Worm (Caenorhabditis elegans) whole organism, L2 larva: ENCODE data around the gene clec-240.

ENCODE experiments used
- C34F6.9 ChIP-seq: fragments of 150-350 bp; optimal IDR thresholded peaks from 2 replicates; lab custom pipeline; 2014; ENCODE audit warnings: missing biosample characterization, missing genetic modification characterization
- Y55F3AM.14 ChIP-seq: fragments of 200-800 bp; sonication (Bioruptor generic); optimal IDR thresholded peaks from 2 replicates; lab custom pipeline; 2018; ENCODE audit warnings: mild to moderate bottlenecking, missing genetic modification characterization, missing compliant biosample characterization
- ZK546.5 ChIP-seq: sonication (generic microtip); optimal IDR thresholded peaks from 2 replicates; lab custom pipeline; 2017; ENCODE audit warnings: missing biosample characterization, missing genetic modification characterization
- alr-1 ChIP-seq: fragments of 150-350 bp; optimal IDR thresholded peaks from 2 replicates; lab custom pipeline; 2014; ENCODE audit warnings: missing biosample characterization, missing genetic modification characterization
- blmp-1 ChIP-seq: sonication (generic microtip); optimal IDR thresholded peaks from 2 replicates; lab custom pipeline; 2017; ENCODE audit warnings: missing genetic modification characterization, mild to moderate bottlenecking, missing compliant biosample characterization, antibody characterized with exemption, moderate library complexity; ENCODE audit not compliant: insufficient read depth
- ceh-82 ChIP-seq: fragments of 150-350 bp; optimal IDR thresholded peaks from 2 replicates; lab custom pipeline; 2014; ENCODE audit warnings: missing biosample characterization, missing genetic modification characterization
- crh-2 ChIP-seq: sonication (generic microtip); optimal IDR thresholded peaks from 2 replicates; lab custom pipeline; 2017; ENCODE audit warnings: missing biosample characterization, missing genetic modification characterization
- dmd-4 ChIP-seq: sonication (generic microtip); optimal IDR thresholded peaks from 2 replicates; lab custom pipeline; 2017; ENCODE audit warnings: missing biosample characterization, missing genetic modification characterization
- egl-27 ChIP-seq: sonication (generic microtip); optimal IDR thresholded peaks from 3 replicates; lab custom pipeline; 2017; ENCODE audit warnings: missing biosample characterization, missing genetic modification reagents, missing genetic modification characterization
- elt-3 ChIP-seq: sonication (generic microtip); optimal IDR thresholded peaks from 2 replicates; lab custom pipeline; 2017; ENCODE audit warnings: missing biosample characterization, missing genetic modification characterization
- fos-1 ChIP-seq: fragments of 150-350 bp; optimal IDR thresholded peaks from 2 replicates; lab custom pipeline; 2014; ENCODE audit warnings: missing biosample characterization, missing genetic modification characterization
- gmeb-1 ChIP-seq: fragments of 150-350 bp; optimal IDR thresholded peaks from 2 replicates; lab custom pipeline; 2014; ENCODE audit warnings: missing biosample characterization, missing genetic modification characterization
- lin-11 ChIP-seq: fragments of 150-350 bp; sonication (generic microtip); optimal IDR thresholded peaks from 2 replicates; lab custom pipeline; 2014; ENCODE audit warnings: missing biosample characterization, missing genetic modification characterization, inconsistent platforms, mixed read lengths
- lin-13 ChIP-seq: fragments of 150-350 bp; optimal IDR thresholded peaks from 2 replicates; lab custom pipeline; 2014; ENCODE audit warnings: missing biosample characterization, missing genetic modification reagents, missing genetic modification characterization
- lin-39 ChIP-seq: fragments of 150-350 bp; optimal IDR thresholded peaks from 2 replicates; lab custom pipeline; 2014; ENCODE audit warnings: missing biosample characterization, missing genetic modification reagents, missing genetic modification characterization
- lsy-2 ChIP-seq, 2 experiments: fragments of 150-350 bp in 1 of 2; sonication (generic microtip) in 1 of 2; optimal IDR thresholded peaks; 2 replicates each; lab custom pipeline; 2014 to 2017; ENCODE audit warnings: missing biosample characterization in 2 of 2, missing genetic modification characterization in 2 of 2
- mab-5 ChIP-seq: fragments of 150-350 bp; optimal IDR thresholded peaks from 2 replicates; lab custom pipeline; 2014; ENCODE audit warnings: missing biosample characterization, missing genetic modification characterization
- mbf-1 ChIP-seq: sonication (generic microtip); optimal IDR thresholded peaks from 2 replicates; lab custom pipeline; 2017; ENCODE audit warnings: missing biosample characterization, missing genetic modification characterization
- mdl-1 ChIP-seq, 2 experiments: fragments of 150-350 bp in 1 of 2; sonication (generic microtip) in 1 of 2; optimal IDR thresholded peaks; 2 replicates each; lab custom pipeline; 2017; ENCODE audit warnings: missing biosample characterization in 2 of 2, missing genetic modification characterization in 2 of 2
- nhr-12 ChIP-seq: fragments of 150-350 bp; optimal IDR thresholded peaks from 2 replicates; lab custom pipeline; 2014; ENCODE audit warnings: missing biosample characterization, missing genetic modification characterization
- nhr-129 ChIP-seq: fragments of 150-350 bp; optimal IDR thresholded peaks from 2 replicates; lab custom pipeline; 2014; ENCODE audit warnings: missing biosample characterization, missing genetic modification characterization
- nhr-21 ChIP-seq: fragments of 150-350 bp; optimal IDR thresholded peaks from 2 replicates; lab custom pipeline; 2014; ENCODE audit warnings: missing biosample characterization, missing genetic modification characterization
- nhr-23 ChIP-seq: fragments of 150-350 bp; optimal IDR thresholded peaks from 2 replicates; lab custom pipeline; 2014; ENCODE audit warnings: missing biosample characterization, missing genetic modification reagents, missing genetic modification characterization
- nhr-237 ChIP-seq: fragments of 150-350 bp; optimal IDR thresholded peaks from 2 replicates; lab custom pipeline; 2014; ENCODE audit warnings: missing biosample characterization, missing genetic modification characterization
- nhr-77 ChIP-seq: fragments of 150-350 bp; optimal IDR thresholded peaks from 2 replicates; lab custom pipeline; 2014; ENCODE audit warnings: missing biosample characterization, missing genetic modification characterization
- peb-1 ChIP-seq: fragments of 150-350 bp; optimal IDR thresholded peaks from 2 replicates; lab custom pipeline; 2014; ENCODE audit warnings: missing biosample characterization, missing genetic modification characterization
- unc-55 ChIP-seq: fragments of 150-350 bp; sonication (generic microtip); optimal IDR thresholded peaks from 3 replicates; lab custom pipeline; 2014; ENCODE audit warnings: missing biosample characterization, missing genetic modification reagents, missing genetic modification characterization
- zag-1 ChIP-seq: fragments of 150-350 bp; optimal IDR thresholded peaks from 2 replicates; lab custom pipeline; 2014; ENCODE audit warnings: missing biosample characterization, missing genetic modification characterization

clec-240 gene

DNA sequence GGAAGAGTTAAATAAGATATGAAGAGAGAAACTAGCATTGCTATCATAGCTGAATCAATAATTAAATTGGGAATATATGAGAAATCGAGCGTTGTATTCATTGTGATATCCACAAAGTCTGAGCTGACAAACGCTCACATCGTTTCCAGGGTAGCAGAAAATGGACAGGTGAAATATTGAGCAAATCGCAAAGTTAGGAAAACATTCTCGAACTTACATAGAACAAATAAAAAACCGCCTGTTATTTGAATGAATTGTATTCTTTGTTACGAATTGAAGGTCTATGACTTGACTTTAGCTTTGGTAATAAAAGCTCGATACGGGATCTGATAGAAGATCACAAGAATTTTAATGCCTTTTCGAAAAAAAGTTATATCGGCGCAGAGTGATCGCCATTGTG, 26.0 kb downstream of the clec-240 start, which contains the start of gene srz-94:
Gene srz-94 (minus strand): TSS at position 101 of the 400 bp plus-strand sequence.
- TF ChIP-seq peb-1 (no peak), C34F6.9 (no peak), nhr-23 (no peak)

DNA sequence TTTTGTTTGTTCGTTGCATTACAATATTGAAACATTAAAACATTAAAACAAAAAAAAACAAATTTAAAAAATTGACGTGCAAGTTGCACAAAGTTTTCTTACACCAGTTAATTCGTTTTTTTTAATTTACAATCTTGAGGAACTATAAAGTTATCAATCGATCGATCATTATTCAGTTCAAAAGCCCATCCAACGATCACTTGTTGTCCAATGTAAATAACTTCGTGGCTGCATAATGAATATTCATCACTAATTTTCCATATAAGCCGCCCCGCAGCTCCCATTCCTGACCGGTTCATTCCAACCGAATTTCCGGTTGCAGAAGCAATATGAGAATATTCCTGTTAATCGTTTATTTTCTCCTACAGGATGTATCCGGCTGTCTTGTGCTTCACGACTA, 32.4 kb downstream of the clec-240 start, which contains the start of gene hpo-33:
Gene hpo-33 (plus strand): TSS at position 301 of the 400 bp plus-strand sequence.
- no peak for TF ChIP-seq nhr-77 (tag; lab: Kevin White, UChicago)

DNA sequence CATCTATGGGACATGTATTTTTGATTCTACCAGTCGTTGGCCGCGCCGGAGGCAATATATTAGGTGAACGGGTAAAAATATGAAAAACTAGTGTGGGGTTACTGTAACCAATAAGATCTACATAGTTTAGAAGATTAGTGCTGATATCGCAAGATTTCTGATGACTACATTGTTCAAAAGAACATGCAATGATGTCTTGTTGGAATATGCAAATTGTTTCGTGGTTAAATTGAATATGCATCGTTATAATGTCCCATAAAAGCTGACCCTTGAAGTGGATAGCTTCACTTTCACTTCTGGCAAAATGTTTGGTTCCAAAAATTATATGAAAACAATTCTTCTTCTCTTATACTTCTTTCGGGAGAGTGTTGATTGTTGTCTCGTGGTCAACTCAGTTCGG, 34.7 kb downstream of the clec-240 start, which contains the start of gene F28B1.2:
Gene F28B1.2 (plus strand): TSS at position 301 of the 400 bp plus-strand sequence.
- TF ChIP-seq egl-27 (tag; lab: Kevin White, UChicago), result no peak
- no peak for TF ChIP-seq nhr-21
- TF ChIP-seq mdl-1 (tag; optimal IDR thresholded peaks at IDR 0.05; lab: Kevin White, UChicago), result no peak
- no peak for TF ChIP-seq mab-5 (tag; lab: Kevin White, UChicago)
- no peak for TF ChIP-seq fos-1 (tag; lab: Kevin White, UChicago)
- TF ChIP-seq nhr-12 (tag; lab: Kevin White, UChicago), result no peak
- TF ChIP-seq mbf-1 (tag; lab: Kevin White, UChicago), result no peak
- no peak for TF ChIP-seq ceh-82 (tag; lab: Kevin White, UChicago)
- TF ChIP-seq lin-39 (tag; lab: Kevin White, UChicago), result no peak
- no peak for TF ChIP-seq blmp-1 (tag; lab: Kevin White, UChicago)
- TF ChIP-seq elt-3 (tag; lab: Kevin White, UChicago), result no peak
- TF ChIP-seq nhr-129 (tag; lab: Kevin White, UChicago), result no peak
- TF ChIP-seq dmd-4, result no peak
- no peak for TF ChIP-seq lin-11 (tag; lab: Kevin White, UChicago)
- no peak for TF ChIP-seq Y55F3AM.14
- no peak for TF ChIP-seq lin-13
- no peak for TF ChIP-seq peb-1
- TF ChIP-seq ZK546.5 (tag; lab: Kevin White, UChicago), result no peak
- TF ChIP-seq crh-2 (tag; lab: Kevin White, UChicago), result no peak

DNA sequence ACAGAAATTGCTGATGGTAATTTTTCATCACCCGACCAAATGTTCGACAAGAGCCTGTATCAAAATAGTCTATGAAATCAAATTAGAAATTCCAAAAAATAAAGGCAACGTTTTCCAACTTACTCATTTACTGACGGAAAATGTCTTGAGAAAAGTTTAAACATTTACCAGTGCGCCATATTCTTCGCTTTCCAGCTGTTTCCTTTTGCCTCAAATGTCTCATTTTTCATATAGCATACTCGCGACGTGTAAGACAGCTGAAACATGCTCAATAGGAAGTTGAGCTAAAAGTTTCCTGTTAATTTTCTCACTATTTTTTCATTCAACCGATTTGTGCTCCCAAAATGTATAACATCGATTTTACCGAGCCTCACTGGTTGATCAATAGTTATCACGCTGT, 50.2 kb downstream of the clec-240 start, which contains the start of gene sri-66:
Gene sri-66 (plus strand): TSS at position 301 of the 400 bp plus-strand sequence.
- TF ChIP-seq alr-1 (tag; lab: Kevin White, UChicago), result no peak
- TF ChIP-seq zag-1 (tag; lab: Kevin White, UChicago), result no peak
- TF ChIP-seq dmd-4, result no peak
- TF ChIP-seq nhr-237, result no peak
- no peak for TF ChIP-seq gmeb-1 (tag; lab: Kevin White, UChicago)
- TF ChIP-seq unc-55 (GFP tag; lab: Kevin White, UChicago), result no peak
- no peak for TF ChIP-seq lsy-2 (tag; optimal IDR thresholded peaks at IDR 0.05; lab: Kevin White, UChicago)
- no peak for TF ChIP-seq egl-27 (tag; lab: Kevin White, UChicago)
- TF ChIP-seq peb-1, result no peak
